Fruit fly (Drosophila melanogaster): Measurements from ENCODE around the gene CG17896.

The CG17896 gene

DNA sequence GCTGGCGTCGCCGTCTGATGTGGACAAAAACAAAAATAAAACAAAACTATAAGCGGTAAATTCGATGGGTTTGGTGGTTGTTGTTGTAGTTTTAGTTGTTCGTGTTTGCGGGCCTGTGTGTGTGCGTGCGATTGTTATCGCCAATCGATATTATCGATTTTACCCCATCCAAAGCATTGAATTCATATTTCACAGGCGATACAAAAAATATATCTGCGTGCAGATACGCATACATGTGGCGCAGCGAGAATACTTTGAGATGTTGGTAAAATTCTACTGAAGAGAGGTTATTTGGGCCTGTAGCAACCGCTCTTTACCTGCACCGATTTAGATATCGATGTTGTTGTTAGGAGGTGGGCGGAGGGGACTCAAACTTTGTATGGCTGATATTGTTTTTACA, 28.4 kb upstream of the CG17896 start:
- no peak for TF ChIP-seq bsh (GFP tag; optimal IDR thresholded peaks at IDR 0.05)
- TF ChIP-seq danr (GFP tag; IDR thresholded peaks at IDR 0.05): no peak
- peak; percentile 54 for TF ChIP-seq BEAF-32 (GFP tag; optimal IDR thresholded peaks at IDR 0.05)
- no peak for TF ChIP-seq CG8290 (GFP tag; optimal IDR thresholded peaks at IDR 0.05)
- peak in 1 of 2 experiments; percentile 14 for TF ChIP-seq CG8290 (tag; optimal IDR thresholded peaks at IDR 0.05)
- no peak for TF ChIP-seq nerfin-1 (tag; optimal IDR thresholded peaks at IDR 0.05)
- TF ChIP-seq gsb (GFP tag; IDR thresholded peaks at IDR 0.05): no peak
- TF ChIP-seq CG10543 (GFP tag; optimal IDR thresholded peaks at IDR 0.05): peak; percentile 11
- no peak for TF ChIP-seq Hr51 (GFP tag; optimal IDR thresholded peaks at IDR 0.05)
- no peak for TF ChIP-seq Gug (GFP tag; IDR thresholded peaks at IDR 0.05)
- TF ChIP-seq fru (optimal IDR thresholded peaks at IDR 0.05): no peak
- TF ChIP-seq chn (GFP tag; optimal IDR thresholded peaks at IDR 0.05): no peak
- TF ChIP-seq CG17802 (tag; optimal IDR thresholded peaks at IDR 0.05): no peak
- TF ChIP-seq ash1 (GFP tag; optimal IDR thresholded peaks at IDR 0.05): no peak
- no peak for TF ChIP-seq CG9876 (GFP tag; optimal IDR thresholded peaks at IDR 0.05)
- TF ChIP-seq Trl (optimal IDR thresholded peaks at IDR 0.05): no peak
- no peak for TF ChIP-seq Trl (GFP tag; optimal IDR thresholded peaks at IDR 0.05)
- no peak for TF ChIP-seq vnd (GFP tag; IDR thresholded peaks at IDR 0.05; ENCODE audit: partially characterized antibody)
- TF ChIP-seq CG7839 (tag; optimal IDR thresholded peaks at IDR 0.05): no peak
- no peak for TF ChIP-seq Six4 (GFP tag; optimal IDR thresholded peaks at IDR 0.05)
- no peak for TF ChIP-seq CG9817 (tag; optimal IDR thresholded peaks at IDR 0.05)
- peak; percentile 97 for TF ChIP-seq onecut (GFP tag; IDR thresholded peaks at IDR 0.05)
- peak; percentile 88 for TF ChIP-seq CG4360 (GFP tag; IDR thresholded peaks at IDR 0.05)
- TF ChIP-seq CG12071 (GFP tag; optimal IDR thresholded peaks at IDR 0.05): peak; percentile 7
- TF ChIP-seq Dip3 (GFP tag; optimal IDR thresholded peaks at IDR 0.05): no peak
- peak; percentile 13 for TF ChIP-seq BtbVII (GFP tag; optimal IDR thresholded peaks at IDR 0.05)
- no peak for TF ChIP-seq ERR (GFP tag; optimal IDR thresholded peaks at IDR 0.05)
- TF ChIP-seq D19B (GFP tag; optimal IDR thresholded peaks at IDR 0.05): no peak
- 0 out of 3 replicates have a peak, but pooled peaks have one; percentile 41 for TF ChIP-seq CG14860 (GFP tag; IDR thresholded peaks at IDR 0.05; ENCODE audit: partially characterized antibody)
- no peak for TF ChIP-seq Vsx1 (GFP tag; optimal IDR thresholded peaks at IDR 0.05)
- TF ChIP-seq CkIIα-i1 (GFP tag; IDR thresholded peaks at IDR 0.05): no peak
- TF ChIP-seq zen (tag; optimal IDR thresholded peaks at IDR 0.05): no peak
- peak; percentile 14 for TF ChIP-seq Deaf1 (tag; optimal IDR thresholded peaks at IDR 0.05)
- no peak for TF ChIP-seq Rx (GFP tag; IDR thresholded peaks at IDR 0.05)
- TF ChIP-seq jumu (GFP tag; optimal IDR thresholded peaks at IDR 0.05): no peak
- no peak for TF ChIP-seq fd102C (GFP tag; optimal IDR thresholded peaks at IDR 0.05)
- peak; percentile 37; the same call in 1 of the 4 replicates for TF ChIP-seq Dll (GFP tag; IDR thresholded peaks at IDR 0.05; ENCODE audit: partially characterized antibody)
- no peak for TF ChIP-seq zen2 (GFP tag; IDR thresholded peaks at IDR 0.05; ENCODE audit: partially characterized antibody)
- no peak for TF ChIP-seq Stat92E (GFP tag; optimal IDR thresholded peaks at IDR 0.05)
- TF ChIP-seq CG31224 (GFP tag; IDR thresholded peaks at IDR 0.05): no peak
- TF ChIP-seq CG6654 (GFP tag; optimal IDR thresholded peaks at IDR 0.05): no peak
- no peak for TF ChIP-seq kah (GFP tag; optimal IDR thresholded peaks at IDR 0.05)
- TF ChIP-seq C15 (GFP tag; IDR thresholded peaks at IDR 0.05): no peak
- peak; percentile 35 for TF ChIP-seq CG17912 (GFP tag; optimal IDR thresholded peaks at IDR 0.05)
- peak; percentile 61 for TF ChIP-seq Med (GFP tag)
- TF ChIP-seq CG14050 (GFP tag; IDR thresholded peaks at IDR 0.05): no peak
- no peak for TF ChIP-seq CG2116 (GFP tag; optimal IDR thresholded peaks at IDR 0.05)
- TF ChIP-seq knrl (GFP tag; IDR thresholded peaks at IDR 0.05; ENCODE audit: partially characterized antibody): peak; percentile 26; the same call in 1 of the 3 replicates
- 0 out of 3 replicates have a peak, but pooled peaks have one; percentile 23 for TF ChIP-seq CG6791 (GFP tag; IDR thresholded peaks at IDR 0.05; ENCODE audit: partially characterized antibody)
- TF ChIP-seq CG3726 (GFP tag; IDR thresholded peaks at IDR 0.05): no peak
- TF ChIP-seq Gsc (GFP tag; IDR thresholded peaks at IDR 0.05): no peak

Measured in whole organism, embryonic.